Fruit fly (Drosophila melanogaster): ENCODE measurements around the gene comm2.

The comm2 gene

DNA sequence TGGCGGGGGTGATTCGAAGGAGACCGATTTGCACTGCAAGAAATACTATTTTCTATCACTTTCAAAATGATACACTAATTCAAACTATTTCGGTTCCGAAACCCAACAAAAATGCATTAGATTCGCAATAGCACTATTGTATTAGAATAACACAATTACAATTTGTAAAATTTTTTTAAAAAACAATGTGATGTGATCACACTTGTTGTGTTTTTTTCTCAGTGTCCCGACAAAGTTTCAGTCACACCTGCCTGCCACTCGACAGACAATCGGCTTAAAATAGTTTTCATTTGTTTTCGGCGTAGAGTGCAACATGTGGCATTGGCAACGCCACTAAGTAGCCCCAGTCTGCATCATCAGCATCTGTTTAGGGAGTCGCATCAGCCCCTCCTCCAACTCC is 24.5 kb downstream of the comm2 start (continued):
- TF ChIP-seq dati (GFP tag; IDR thresholded peaks at IDR 0.05) (0 out of 2 replicates have a peak, but pooled peaks have one; percentile 32), hkb (optimal IDR thresholded peaks at IDR 0.05) (no peak), hkb (GFP tag; IDR thresholded peaks at IDR 0.05) (peak; percentile 51), slbo (GFP tag; IDR thresholded peaks at IDR 0.05) (no peak), CG4360 (GFP tag; IDR thresholded peaks at IDR 0.05) (0 out of 2 replicates have a peak, but pooled peaks have one; percentile 39), gro (GFP tag; optimal IDR thresholded peaks at IDR 0.05) (no peak), Oli (tag; optimal IDR thresholded peaks at IDR 0.05) (peak; percentile 74), luna (GFP tag; optimal IDR thresholded peaks at IDR 0.05) (no peak), nmo (GFP tag; optimal IDR thresholded peaks at IDR 0.05) (peak; percentile 84), CG7839 (tag; optimal IDR thresholded peaks at IDR 0.05) (peak; percentile 71), B-H2 (GFP tag; optimal IDR thresholded peaks at IDR 0.05) (no peak), MBD-R2 (GFP tag; IDR thresholded peaks at IDR 0.05) (no peak), Jarid2 (GFP tag; optimal IDR thresholded peaks at IDR 0.05) (no peak), lilli (GFP tag; optimal IDR thresholded peaks at IDR 0.05) (peak; percentile 26), h (optimal IDR thresholded peaks at IDR 0.05) (no peak), pan (optimal IDR thresholded peaks at IDR 0.05) (no peak), pan (GFP tag; optimal IDR thresholded peaks at IDR 0.05 in 1 of 2, IDR thresholded peaks at IDR 0.05 in 1 of 2) (peak in 1 of 2 experiments; percentile 12), CG12219 (GFP tag; optimal IDR thresholded peaks at IDR 0.05) (peak; percentile 55), CG1792 (GFP tag; optimal IDR thresholded peaks at IDR 0.05) (peak; percentile 9), CG6254 (GFP tag; optimal IDR thresholded peaks at IDR 0.05) (peak; percentile 81), CG4424 (GFP tag; optimal IDR thresholded peaks at IDR 0.05) (peak; percentile 86), CG4854 (GFP tag; optimal IDR thresholded peaks at IDR 0.05) (peak; percentile 38), ewg (GFP tag; optimal IDR thresholded peaks at IDR 0.05) (peak; percentile 27), fd96Cb (tag; optimal IDR thresholded peaks at IDR 0.05) (peak; percentile 78), ttk (GFP tag; IDR thresholded peaks at IDR 0.05) (peak; percentile 55; the same call in 1 of the 2 replicates), CG9609 (GFP tag; optimal IDR thresholded peaks at IDR 0.05) (peak; percentile 50), CG2199 (GFP tag; IDR thresholded peaks at IDR 0.05) (no peak), kah (GFP tag; optimal IDR thresholded peaks at IDR 0.05) (peak; percentile 91), sc (optimal IDR thresholded peaks at IDR 0.05) (no peak), sc (GFP tag; optimal IDR thresholded peaks at IDR 0.05) (peak; percentile 83), nerfin-1 (tag; optimal IDR thresholded peaks at IDR 0.05) (peak; percentile 66), Lpt (GFP tag; optimal IDR thresholded peaks at IDR 0.05) (no peak), CG17361 (GFP tag; IDR thresholded peaks at IDR 0.05) (peak; percentile 81), Ssrp (tag; optimal IDR thresholded peaks at IDR 0.05) (peak; percentile 78), CoRest (tag; optimal IDR thresholded peaks at IDR 0.05) (peak; percentile 71), zfh1 (GFP tag; IDR thresholded peaks at IDR 0.05) (peak; percentile 89), CG9727 (GFP tag; optimal IDR thresholded peaks at IDR 0.05) (peak; percentile 90), CG30431 (GFP tag; optimal IDR thresholded peaks at IDR 0.05) (peak; percentile 77), CG5245 (GFP tag; optimal IDR thresholded peaks at IDR 0.05) (peak; percentile 43), CG10209 (GFP tag; optimal IDR thresholded peaks at IDR 0.05) (peak; percentile 65), CG4617 (GFP tag; optimal IDR thresholded peaks at IDR 0.05; ENCODE audit: borderline replicate concordance) (peak; percentile 28), lbe (GFP tag; optimal IDR thresholded peaks at IDR 0.05) (no peak), Rx (GFP tag; IDR thresholded peaks at IDR 0.05) (peak; percentile 40), sqz (GFP tag; optimal IDR thresholded peaks at IDR 0.05) (peak; percentile 38), scrt (GFP tag; optimal IDR thresholded peaks at IDR 0.05) (no peak), Doc2 (GFP tag; IDR thresholded peaks at IDR 0.05) (no peak), CG7963 (GFP tag; IDR thresholded peaks at IDR 0.05; ENCODE audit: partially characterized antibody) (no peak), Hsf (GFP tag; optimal IDR thresholded peaks at IDR 0.05) (peak; percentile 57), exex (tag; optimal IDR thresholded peaks at IDR 0.05) (no peak), unpg (GFP tag; optimal IDR thresholded peaks at IDR 0.05) (peak; percentile 80), E2f1 (GFP tag; IDR thresholded peaks at IDR 0.05) (0 out of 2 replicates have a peak, but pooled peaks have one; percentile 37), eyg (GFP tag; optimal IDR thresholded peaks at IDR 0.05) (no peak)
